Worm (Caenorhabditis elegans): ENCODE results near the gene T23F11.2.

- TF ChIP-seq hlh-26 (GFP tag; conservative IDR thresholded peaks at IDR 0.05) (no peak), lin-35 (GFP tag; optimal IDR thresholded peaks at IDR 0.05) (peak in 1 of 3 experiments; percentile 66), pha-4 (tag; optimal IDR thresholded peaks at IDR 0.05) (peak; percentile 61), ceh-27 (GFP tag; optimal IDR thresholded peaks at IDR 0.05) (peak; percentile 90), F57A8.1 (GFP tag; optimal IDR thresholded peaks at IDR 0.05) (no peak), ceh-40 (GFP tag; IDR thresholded peaks at IDR 0.05) (no peak), rec-8 (tag; optimal IDR thresholded peaks at IDR 0.05) (no peak), him-1 (tag; optimal IDR thresholded peaks at IDR 0.05) (no peak), let-526 (GFP tag; IDR thresholded peaks at IDR 0.05) (0 out of 2 replicates have a peak, but pooled peaks have one; percentile 30), die-1 (tag; optimal IDR thresholded peaks at IDR 0.05) (peak; percentile 70), nhr-90 (tag; optimal IDR thresholded peaks at IDR 0.05) (peak; percentile 92), hmg-1.2 (GFP tag; IDR thresholded peaks at IDR 0.05) (peak; percentile 96), snpc-4 (GFP tag; optimal IDR thresholded peaks at IDR 0.05) (peak; percentile 16), snpc-4 (tag; optimal IDR thresholded peaks at IDR 0.05) (peak; percentile 33 to 71 (median 52))
Measured at ce11 chrIII:4649363-4649768, 5.9 kb downstream of the T23F11.2 start.
